Worm (Caenorhabditis elegans) whole organism, L3 larva: Measurements from ENCODE around the gene F59B2.15.

Source experiments
- aly-2 ChIP-seq: fragments of 150-350 bp; optimal IDR thresholded peaks from 2 replicates; lab custom pipeline; 2014; ENCODE audit warnings: missing biosample characterization, missing genetic modification characterization
- ceh-16 ChIP-seq: sonication (generic microtip); optimal IDR thresholded peaks from 2 replicates; lab custom pipeline; 2017; ENCODE audit warnings: missing biosample characterization, missing genetic modification characterization
- ceh-28 ChIP-seq: fragments of 150-350 bp; optimal IDR thresholded peaks from 2 replicates; lab custom pipeline; 2014; ENCODE audit warnings: missing biosample characterization, missing genetic modification reagents, missing genetic modification characterization
- elt-2 ChIP-seq: sonication (generic microtip); optimal IDR thresholded peaks from 2 replicates; lab custom pipeline; 2016; ENCODE audit warnings: missing genetic modification reagents, mild to moderate bottlenecking, missing genetic modification characterization, missing compliant biosample characterization
- fkh-10 ChIP-seq: sonication (generic microtip); optimal IDR thresholded peaks from 2 replicates; lab custom pipeline; 2017; ENCODE audit warnings: missing biosample characterization, missing genetic modification reagents, missing genetic modification characterization
- fos-1 ChIP-seq: fragments of 150-350 bp; optimal IDR thresholded peaks from 2 replicates; lab custom pipeline; 2014; ENCODE audit warnings: missing biosample characterization, missing genetic modification characterization
- mml-1 ChIP-seq: fragments of 150-350 bp; sonication (generic microtip); optimal IDR thresholded peaks from 3 replicates; lab custom pipeline; 2014; ENCODE audit warnings: missing biosample characterization, missing genetic modification characterization
- nhr-12 ChIP-seq: fragments of 150-350 bp; optimal IDR thresholded peaks from 2 replicates; lab custom pipeline; 2014; ENCODE audit warnings: missing biosample characterization, missing genetic modification characterization
- nhr-23 ChIP-seq: fragments of 150-350 bp; optimal IDR thresholded peaks from 2 replicates; lab custom pipeline; 2014; ENCODE audit warnings: missing biosample characterization, missing genetic modification reagents, missing genetic modification characterization
- nhr-237 ChIP-seq: fragments of 150-350 bp; optimal IDR thresholded peaks from 2 replicates; lab custom pipeline; 2014; ENCODE audit warnings: missing biosample characterization, missing genetic modification characterization
- nhr-77 ChIP-seq: fragments of 150-350 bp; optimal IDR thresholded peaks from 2 replicates; lab custom pipeline; 2014; ENCODE audit warnings: missing biosample characterization, missing genetic modification characterization
- unc-62 ChIP-seq: fragments of 150-350 bp; sonication (generic microtip); optimal IDR thresholded peaks from 4 replicates; lab custom pipeline; 2014; ENCODE audit warnings: missing biosample characterization, missing genetic modification reagents, missing genetic modification characterization
- ztf-4 ChIP-seq: fragments of 150-350 bp; optimal IDR thresholded peaks from 2 replicates; lab custom pipeline; 2014; ENCODE audit warnings: missing biosample characterization, missing genetic modification characterization

DNA sequence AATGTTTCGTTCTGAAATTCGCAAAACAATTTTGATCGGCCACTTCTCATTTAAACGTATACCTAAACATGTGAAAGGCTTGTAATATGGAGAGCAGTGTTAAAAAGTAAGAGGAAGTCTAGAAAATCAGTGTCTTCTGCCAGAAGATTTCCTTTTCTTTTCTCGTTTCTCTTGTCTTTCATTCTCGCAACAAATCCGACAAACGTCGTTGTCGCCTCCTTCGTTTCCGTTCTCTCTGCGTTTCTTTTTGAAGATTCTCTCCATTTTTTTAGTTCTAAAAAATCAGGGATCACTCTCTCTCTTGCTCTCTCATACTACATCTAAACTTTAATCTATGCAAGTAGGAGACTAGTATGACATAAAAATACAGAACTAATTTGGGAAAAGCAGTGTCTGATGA is 44.8 kb upstream of the F59B2.15 start:
- TF ChIP-seq fkh-10 (GFP tag; lab: Kevin White, UChicago) (peak; percentile 6), nhr-23 (tag; lab: Kevin White, UChicago) (no peak), elt-2 (tag; lab: Kevin White, UChicago) (no peak), fos-1 (tag; lab: Kevin White, UChicago) (no peak), nhr-77 (tag; lab: Kevin White, UChicago) (no peak), ceh-28 (tag; lab: Kevin White, UChicago) (no peak), mml-1 (tag; lab: Kevin White, UChicago) (no peak), nhr-237 (no peak), unc-62 (GFP tag; lab: Kevin White, UChicago) (no peak), nhr-12 (tag; lab: Kevin White, UChicago) (no peak), ceh-16 (tag; lab: Kevin White, UChicago) (no peak), aly-2 (tag; lab: Kevin White, UChicago) (no peak), ztf-4 (tag; lab: Kevin White, UChicago) (no peak)
